Worm (Caenorhabditis elegans) whole organism, L3 larva: ENCODE data around the gene elo-1.

Experiments used
- ama-1 ChIP-seq: fragments of 150-350 bp; optimal IDR thresholded peaks from 2 replicates; lab custom pipeline; 2018
- ceh-82 ChIP-seq: fragments of 150-350 bp; optimal IDR thresholded peaks from 2 replicates; lab custom pipeline; 2014; ENCODE audit warnings: missing biosample characterization, missing genetic modification characterization
- egl-27 ChIP-seq: sonication (generic microtip); optimal IDR thresholded peaks from 4 replicates; lab custom pipeline; 2017; ENCODE audit warnings: missing biosample characterization, missing genetic modification reagents, missing genetic modification characterization
- elt-2 ChIP-seq: sonication (generic microtip); optimal IDR thresholded peaks from 2 replicates; lab custom pipeline; 2016; ENCODE audit warnings: missing genetic modification reagents, mild to moderate bottlenecking, missing genetic modification characterization, missing compliant biosample characterization
- fkh-10 ChIP-seq: sonication (generic microtip); optimal IDR thresholded peaks from 2 replicates; lab custom pipeline; 2017; ENCODE audit warnings: missing biosample characterization, missing genetic modification reagents, missing genetic modification characterization
- jun-1 ChIP-seq: fragments of 150-350 bp; optimal IDR thresholded peaks from 2 replicates; lab custom pipeline; 2014; ENCODE audit warnings: missing biosample characterization, missing genetic modification reagents, missing genetic modification characterization
- lin-39 ChIP-seq: fragments of 150-350 bp; optimal IDR thresholded peaks from 2 replicates; lab custom pipeline; 2018; ENCODE audit warnings: missing biosample characterization, missing genetic modification reagents, missing genetic modification characterization
- nhr-28 ChIP-seq: fragments of 150-350 bp; optimal IDR thresholded peaks from 2 replicates; lab custom pipeline; 2014; ENCODE audit warnings: missing biosample characterization, missing genetic modification characterization
- nhr-77 ChIP-seq: fragments of 150-350 bp; optimal IDR thresholded peaks from 2 replicates; lab custom pipeline; 2014; ENCODE audit warnings: missing biosample characterization, missing genetic modification characterization
- skn-1 ChIP-seq: fragments of 150-350 bp; optimal IDR thresholded peaks from 2 replicates; lab custom pipeline; 2014; ENCODE audit warnings: missing biosample characterization, missing genetic modification characterization
- tbx-2 ChIP-seq: sonication (generic microtip); optimal IDR thresholded peaks from 2 replicates; lab custom pipeline; 2016; ENCODE audit warnings: mild to moderate bottlenecking, missing genetic modification characterization, missing compliant biosample characterization

- TF ChIP-seq nhr-28 (tag; lab: Kevin White, UChicago) (no peak), fkh-10 (no peak), nhr-77 (tag; lab: Kevin White, UChicago) (no peak), jun-1 (tag; lab: Kevin White, UChicago) (no peak), tbx-2 (tag; lab: Kevin White, UChicago) (no peak), ceh-82 (tag; lab: Kevin White, UChicago) (no peak), egl-27 (tag; lab: Kevin White, UChicago) (no peak), skn-1 (tag; lab: Kevin White, UChicago) (no peak), lin-39 (tag; lab: Kevin White, UChicago) (no peak), elt-2 (tag; lab: Kevin White, UChicago) (no peak), ama-1 (no peak)
Measured at ce11 chrIV:9545986-9546385, 19.8 kb downstream of the elo-1 start, which contains the start of gene T05A1.5.
